Worm (Caenorhabditis elegans): ENCODE results near the gene anmt-1.

ce11 chrIII:8710310-8710709, 25.7 kb downstream of the anmt-1 start, which contains the start of gene B0303.11:
- TF ChIP-seq B0310.2 (tag; optimal IDR thresholded peaks at IDR 0.05) (no peak), tbx-11 (GFP tag; IDR thresholded peaks at IDR 0.05) (no peak), ceh-13 (GFP tag; optimal IDR thresholded peaks at IDR 0.05) (no peak), aly-1 (tag; optimal IDR thresholded peaks at IDR 0.05) (no peak), sea-1 (GFP tag; conservative IDR thresholded peaks at IDR 0.05) (no peak), ama-1 (optimal IDR thresholded peaks at IDR 0.05) (no peak), F13C5.2 (tag; optimal IDR thresholded peaks at IDR 0.05) (no peak), hmbx-1 (tag; optimal IDR thresholded peaks at IDR 0.05) (no peak), ceh-36 (tag; optimal IDR thresholded peaks at IDR 0.05) (no peak), pes-1 (GFP tag; IDR thresholded peaks at IDR 0.05) (no peak), flt-1 (GFP tag; IDR thresholded peaks at IDR 0.05) (no peak), hnd-1 (tag; optimal IDR thresholded peaks at IDR 0.05) (no peak)
